In genomic region chr3R:30756191-30756590, dm6 we compare ENCODE assay signal across 1 fruit fly cellular context.
TF ChIP-seq lines count a peak whose summit lies in the region.

No protein-coding gene starts in this region.

TF ChIP-seq in whole organism, prepupa, 60 proteins besides CTCF, POLR2A, EP300 and RAD21 (continued from another document):
- TF ChIP-seq spab (GFP tag; optimal IDR thresholded peaks at IDR 0.05; lab: Kevin White, UChicago) (no peak), Smox (GFP tag; optimal IDR thresholded peaks at IDR 0.05; lab: Kevin White, UChicago) (no peak), CG6163 (GFP tag; IDR thresholded peaks at IDR 0.05; lab: Robert Waterston, UW) (peak; percentile 59; the same call in 2 of the 3 replicates), eg (GFP tag; IDR thresholded peaks at IDR 0.05; lab: Robert Waterston, UW) (no peak), Hr38 (GFP tag; optimal IDR thresholded peaks at IDR 0.05; lab: Kevin White, UChicago) (no peak), fd85E (GFP tag; optimal IDR thresholded peaks at IDR 0.05; lab: Kevin White, UChicago) (no peak), Hr39 (GFP tag; optimal IDR thresholded peaks at IDR 0.05; lab: Kevin White, UChicago) (peak; percentile 15), CG8319 (GFP tag; optimal IDR thresholded peaks at IDR 0.05; lab: Kevin White, UChicago) (no peak), CG1621 (tag; optimal IDR thresholded peaks at IDR 0.05; lab: Kevin White, UChicago) (no peak), CG10631 (GFP tag; optimal IDR thresholded peaks at IDR 0.05; lab: Kevin White, UChicago) (no peak), OdsH (GFP tag; optimal IDR thresholded peaks at IDR 0.05; lab: Kevin White, UChicago) (no peak)
